Fruit fly (Drosophila melanogaster): ENCODE data around the gene Kpc1.

dm6 chr3R:15213362-15213989 is 17.5 kb upstream of the Kpc1 start, which contains the start of the genes CG6654 and CG4210:
- TF ChIP-seq h (optimal IDR thresholded peaks at IDR 0.05) (no peak), Myc (optimal IDR thresholded peaks at IDR 0.05) (no peak)
